Worm (Caenorhabditis elegans) whole organism, midembryonic: Measurements from ENCODE around the gene Y82E9BR.14.

Source experiments
- T22C8.4 ChIP-seq: fragments of 200-800 bp; sonication (Bioruptor generic); IDR thresholded peaks from 2 replicates; pipeline ENCODE4 v1.3.6; 2022; ENCODE audit warnings: missing genetic modification characterization, missing compliant biosample characterization
- cog-1 ChIP-seq: sonication (generic microtip); optimal IDR thresholded peaks from 2 replicates; lab custom pipeline; 2016; ENCODE audit warnings: missing genetic modification characterization, missing compliant biosample characterization
- flt-1 ChIP-seq: fragments of 200-800 bp; sonication (Bioruptor generic); IDR thresholded peaks from 2 replicates; pipeline ENCODE4 v1.3.6; 2022; ENCODE audit warnings: missing genetic modification characterization, missing compliant biosample characterization
- klf-2 ChIP-seq: fragments of 200-800 bp; sonication (Bioruptor generic); conservative IDR thresholded peaks from 2 replicates; pipeline ENCODE4 v1.3.6; 2022; ENCODE audit warnings: missing genetic modification reagents, missing genetic modification characterization, missing compliant biosample characterization
- ztf-29 ChIP-seq: fragments of 200-800 bp; sonication (Bioruptor generic); IDR thresholded peaks from 2 replicates; pipeline ENCODE4 v1.3.6; 2022; ENCODE audit warnings: missing genetic modification reagents, missing genetic modification characterization, missing compliant biosample characterization

DNA sequence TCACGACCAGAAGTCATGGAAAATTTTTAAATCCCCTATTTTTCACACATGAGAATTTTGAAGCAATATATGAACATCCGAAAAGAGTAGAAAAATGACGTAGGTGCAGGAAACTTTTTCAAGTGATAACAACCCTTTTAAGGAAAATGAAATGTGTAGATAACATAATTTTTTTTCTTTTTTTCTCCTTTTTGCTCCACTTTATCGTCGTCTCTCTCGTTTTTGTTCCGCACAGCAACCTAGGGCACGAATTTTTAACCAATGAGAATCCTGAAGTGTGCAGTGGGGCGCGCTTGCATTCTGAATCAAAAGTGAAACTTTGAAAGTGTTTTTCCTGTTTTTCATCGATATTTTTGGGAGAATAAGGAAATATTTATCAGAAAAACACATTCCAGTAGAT, 21.2 kb downstream of the Y82E9BR.14 start:
- TF ChIP-seq T22C8.4 (GFP tag; lab: Robert Waterston, UW) (no peak), klf-2 (no peak), cog-1 (no peak), flt-1 (GFP tag; lab: Robert Waterston, UW) (no peak), ztf-29 (no peak)
